Worm (Caenorhabditis elegans): ENCODE data around the gene C06B3.6.

C06B3.6 gene

DNA sequence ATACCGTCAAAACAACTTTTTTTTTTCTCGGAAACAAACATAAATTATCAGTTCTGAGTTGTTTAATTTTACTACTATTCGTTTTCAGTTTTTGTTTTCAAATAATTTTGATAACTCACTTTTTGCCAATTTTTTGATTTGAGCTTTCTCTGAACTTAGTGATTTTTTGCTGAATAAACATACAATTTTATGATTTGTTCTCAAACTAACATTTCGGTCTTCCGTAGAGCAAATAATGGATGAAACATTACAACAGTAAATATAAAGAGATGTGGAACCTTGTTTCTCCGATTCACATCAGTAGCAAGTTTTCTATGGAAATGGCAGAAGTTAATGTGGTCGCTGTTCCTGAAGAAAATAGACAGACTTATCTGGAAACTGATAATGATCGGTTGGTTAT, 41.0 kb upstream of the C06B3.6 start, which contains the start of gene R10D12.7:
TSS of gene R10D12.7 (plus strand) at position 301 of the 400 bp plus-strand sequence.
- no peak for TF ChIP-seq lin-32 (GFP tag; optimal IDR thresholded peaks at IDR 0.05)
- TF ChIP-seq mep-1 (tag; optimal IDR thresholded peaks at IDR 0.05): no peak
- no peak for TF ChIP-seq nhr-2 (tag; optimal IDR thresholded peaks at IDR 0.05)
- no peak for TF ChIP-seq mab-5 (tag; optimal IDR thresholded peaks at IDR 0.05)
- no peak for TF ChIP-seq hlh-1 (tag; optimal IDR thresholded peaks at IDR 0.05)
- no peak for TF ChIP-seq unc-120 (tag; optimal IDR thresholded peaks at IDR 0.05; ENCODE audit: poor library complexity, severe bottlenecking)
- no peak for TF ChIP-seq M03D4.4 (tag; optimal IDR thresholded peaks at IDR 0.05)
- no peak for TF ChIP-seq tbx-8 (GFP tag; optimal IDR thresholded peaks at IDR 0.05)
- TF ChIP-seq drap-1 (GFP tag; optimal IDR thresholded peaks at IDR 0.05): no peak
- no peak for TF ChIP-seq mls-2 (tag; optimal IDR thresholded peaks at IDR 0.05)
- TF ChIP-seq nhr-12 (tag; optimal IDR thresholded peaks at IDR 0.05): no peak

DNA sequence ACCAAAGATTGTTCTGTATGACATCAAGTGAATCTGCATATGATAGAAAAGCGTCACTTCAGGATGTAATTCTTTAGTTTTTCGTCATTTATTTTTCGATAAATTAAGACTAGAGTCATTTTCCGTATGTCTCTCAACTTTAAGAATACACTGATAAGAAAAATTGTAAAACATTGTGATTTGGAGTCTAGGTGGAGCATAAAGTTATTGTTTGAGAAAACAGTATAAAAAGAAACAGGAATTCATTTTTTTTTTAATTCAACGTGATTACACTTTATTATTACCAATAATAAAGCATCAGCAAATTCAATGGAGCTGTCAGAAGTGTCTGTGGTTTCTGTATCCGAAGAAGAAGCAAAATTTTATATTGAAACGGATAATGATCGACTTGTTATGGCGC, 40.2 kb upstream of the C06B3.6 start, which contains the start of gene R10D12.6:
TSS of gene R10D12.6 (plus strand) at position 301 of the 400 bp plus-strand sequence.
- TF ChIP-seq unc-120 (tag; optimal IDR thresholded peaks at IDR 0.05; ENCODE audit: poor library complexity, severe bottlenecking): no peak
- TF ChIP-seq tbx-8 (GFP tag; optimal IDR thresholded peaks at IDR 0.05): no peak
- TF ChIP-seq lin-32 (GFP tag; optimal IDR thresholded peaks at IDR 0.05): no peak
- TF ChIP-seq pha-4 (tag; optimal IDR thresholded peaks at IDR 0.05): no peak
- TF ChIP-seq flh-1 (GFP tag; optimal IDR thresholded peaks at IDR 0.05): no peak
- TF ChIP-seq zip-8 (tag; optimal IDR thresholded peaks at IDR 0.05): no peak
- no peak for TF ChIP-seq lsy-2 (tag; optimal IDR thresholded peaks at IDR 0.05)
- TF ChIP-seq blmp-1 (tag; optimal IDR thresholded peaks at IDR 0.05): no peak
- no peak for TF ChIP-seq mls-2 (tag; optimal IDR thresholded peaks at IDR 0.05)
- no peak for TF ChIP-seq bed-3 (GFP tag; optimal IDR thresholded peaks at IDR 0.05)
- TF ChIP-seq ceh-43 (GFP tag; optimal IDR thresholded peaks at IDR 0.05): no peak
- no peak for TF ChIP-seq unc-39 (tag; optimal IDR thresholded peaks at IDR 0.05)
- no peak for TF ChIP-seq lin-13 (tag; optimal IDR thresholded peaks at IDR 0.05)

DNA sequence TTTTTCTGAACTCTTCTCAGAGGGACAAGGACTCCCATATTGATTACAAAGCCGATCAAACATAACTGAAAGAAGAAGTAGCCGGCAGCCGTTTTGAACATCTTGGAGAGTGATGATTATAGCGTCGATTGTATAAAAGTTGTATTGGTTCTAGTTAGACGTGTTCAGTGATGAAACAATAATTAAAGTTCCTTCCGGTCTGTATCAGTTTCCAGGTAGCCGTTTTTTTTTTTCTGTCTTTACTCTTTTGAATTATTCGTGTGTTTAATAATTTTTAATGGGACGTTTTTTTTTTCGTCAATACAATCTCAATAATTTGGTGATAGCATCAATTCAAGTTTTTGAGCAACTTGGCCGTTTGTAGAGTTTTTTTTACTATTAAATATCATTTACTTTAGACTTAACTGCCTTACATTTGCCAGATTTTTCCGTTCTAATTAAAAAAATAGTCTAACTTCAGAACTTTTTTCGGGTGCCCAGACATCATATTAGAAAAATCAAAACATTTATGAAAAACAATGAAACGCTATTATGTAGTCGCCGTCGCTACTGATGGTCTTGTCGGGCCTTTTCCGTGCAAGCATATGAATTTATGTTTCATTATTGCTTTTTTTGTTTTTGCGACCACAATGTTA, 37.7 kb upstream of the C06B3.6 start, which contains the start of the genes srx-10 and clec-226:
TSS of gene srx-10 (minus strand) at position 101 of the 635 bp plus-strand sequence.
TSS of gene clec-226 (plus strand) at position 585 of the 635 bp plus-strand sequence.
- no peak for TF ChIP-seq ces-1 (GFP tag; optimal IDR thresholded peaks at IDR 0.05)
- no peak for TF ChIP-seq blmp-1 (tag; optimal IDR thresholded peaks at IDR 0.05)
- TF ChIP-seq M03D4.4 (tag; optimal IDR thresholded peaks at IDR 0.05): no peak
- TF ChIP-seq sem-2 (GFP tag; optimal IDR thresholded peaks at IDR 0.05): no peak
- no peak for TF ChIP-seq nhr-28 (tag; optimal IDR thresholded peaks at IDR 0.05)
- no peak for TF ChIP-seq bed-3 (GFP tag; optimal IDR thresholded peaks at IDR 0.05)
- no peak for TF ChIP-seq lsy-2 (tag; optimal IDR thresholded peaks at IDR 0.05)
- no peak for TF ChIP-seq zip-8 (tag; optimal IDR thresholded peaks at IDR 0.05)
- TF ChIP-seq nhr-237 (tag; optimal IDR thresholded peaks at IDR 0.05): no peak
- TF ChIP-seq mab-5 (tag; optimal IDR thresholded peaks at IDR 0.05): no peak
- no peak for TF ChIP-seq elt-1 (tag; optimal IDR thresholded peaks at IDR 0.05; ENCODE audit: borderline replicate concordance, insufficient read depth)
- TF ChIP-seq ceh-43 (GFP tag; optimal IDR thresholded peaks at IDR 0.05): no peak
- TF ChIP-seq cnd-1 (tag; optimal IDR thresholded peaks at IDR 0.05): no peak

DNA sequence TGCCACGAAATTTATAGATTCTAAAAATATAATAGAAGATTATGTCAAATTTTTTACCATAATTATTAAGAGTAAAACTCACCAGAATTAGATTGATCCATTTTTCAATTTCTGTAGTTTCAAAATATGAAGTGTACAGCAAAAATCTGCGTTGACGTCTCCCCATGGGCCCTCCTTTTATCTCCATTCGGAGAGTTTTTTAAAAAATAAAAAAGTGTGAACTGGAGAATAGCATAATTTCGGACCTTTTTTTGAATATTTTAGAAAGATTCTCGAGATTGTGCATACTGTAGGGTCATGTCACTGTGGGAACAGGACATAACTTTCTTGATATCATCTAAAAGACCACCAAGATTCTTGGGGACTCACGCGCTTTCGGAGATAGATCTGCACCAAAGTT, 33.3 kb upstream of the C06B3.6 start, which contains the start of gene dpr-1:
TSS of gene dpr-1 (minus strand) at position 101 of the 400 bp plus-strand sequence.
- TF ChIP-seq ham-2 (GFP tag; optimal IDR thresholded peaks at IDR 0.05) (no peak), nhr-12 (tag; optimal IDR thresholded peaks at IDR 0.05) (no peak), sem-2 (GFP tag; optimal IDR thresholded peaks at IDR 0.05) (no peak), sptf-1 (tag; optimal IDR thresholded peaks at IDR 0.05) (no peak), nhr-237 (tag; optimal IDR thresholded peaks at IDR 0.05) (no peak)

DNA sequence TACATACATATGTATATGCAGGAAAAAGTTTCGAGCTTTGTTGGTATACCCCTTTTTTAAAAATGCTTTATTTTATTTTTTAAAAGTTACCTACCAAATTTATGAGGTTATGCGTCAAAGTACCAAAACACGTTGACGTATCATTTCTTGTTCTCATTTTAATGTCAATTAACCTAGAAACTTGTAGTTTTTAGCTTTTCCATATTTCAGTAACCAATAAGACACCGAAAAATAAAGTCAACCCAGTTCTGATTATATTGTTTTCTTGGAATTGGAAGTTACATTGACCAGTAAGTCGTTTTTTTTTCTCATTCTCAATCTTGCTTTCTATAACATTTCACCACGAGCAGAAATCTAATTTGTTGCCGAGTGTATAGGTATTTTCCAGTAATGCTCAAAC, 28.1 kb upstream of the C06B3.6 start, which contains the start of gene srw-145:
TSS of gene srw-145 (plus strand) at position 301 of the 400 bp plus-strand sequence.
- no peak for TF ChIP-seq elt-1 (tag; optimal IDR thresholded peaks at IDR 0.05; ENCODE audit: borderline replicate concordance, insufficient read depth)
- no peak for TF ChIP-seq nhr-76 (tag; optimal IDR thresholded peaks at IDR 0.05)
- TF ChIP-seq mab-5 (tag; optimal IDR thresholded peaks at IDR 0.05): no peak
- no peak for TF ChIP-seq unc-39 (tag; optimal IDR thresholded peaks at IDR 0.05)
- TF ChIP-seq lsy-2 (tag; optimal IDR thresholded peaks at IDR 0.05): no peak
- no peak for TF ChIP-seq lin-32 (GFP tag; optimal IDR thresholded peaks at IDR 0.05)
- TF ChIP-seq bed-3 (GFP tag; optimal IDR thresholded peaks at IDR 0.05): no peak
- no peak for TF ChIP-seq elt-3 (tag; optimal IDR thresholded peaks at IDR 0.05)
- no peak for TF ChIP-seq unc-120 (tag; optimal IDR thresholded peaks at IDR 0.05; ENCODE audit: poor library complexity, severe bottlenecking)
- TF ChIP-seq ztf-11 (tag; optimal IDR thresholded peaks at IDR 0.05): no peak
- no peak for TF ChIP-seq nhr-2 (tag; optimal IDR thresholded peaks at IDR 0.05)

Measured in whole organism, mixed stage, embryonic.